Worm (Caenorhabditis elegans): Measurements from ENCODE around the gene F56D6.18.

Gene F56D6.18

ce11 chrIV:3864944-3865343, 46.8 kb downstream of the F56D6.18 start, which contains the start of gene aat-8:
TSS of gene aat-8 (minus strand) at chrIV:3865044.
- TF ChIP-seq tab-1 (GFP tag; IDR thresholded peaks at IDR 0.05), result no peak
- TF ChIP-seq ztf-23 (GFP tag; IDR thresholded peaks at IDR 0.05), result no peak
- TF ChIP-seq med-1 (GFP tag; optimal IDR thresholded peaks at IDR 0.05; ENCODE audit: insufficient read depth), result no peak
- no peak for TF ChIP-seq ref-1 (GFP tag; conservative IDR thresholded peaks at IDR 0.05)
- no peak for TF ChIP-seq flt-1 (GFP tag; IDR thresholded peaks at IDR 0.05)
- no peak for TF ChIP-seq ztf-29 (GFP tag; IDR thresholded peaks at IDR 0.05)
- TF ChIP-seq klf-2 (GFP tag; conservative IDR thresholded peaks at IDR 0.05), result no peak
- TF ChIP-seq T22C8.4 (GFP tag; IDR thresholded peaks at IDR 0.05), result no peak
- no peak for TF ChIP-seq cog-1 (tag; optimal IDR thresholded peaks at IDR 0.05)

- TF ChIP-seq klf-2 (GFP tag; conservative IDR thresholded peaks at IDR 0.05) (no peak), flt-1 (GFP tag; IDR thresholded peaks at IDR 0.05) (no peak), med-1 (GFP tag; optimal IDR thresholded peaks at IDR 0.05; ENCODE audit: insufficient read depth) (no peak), T22C8.4 (GFP tag; IDR thresholded peaks at IDR 0.05) (no peak), ztf-29 (GFP tag; IDR thresholded peaks at IDR 0.05) (no peak), ztf-23 (GFP tag; IDR thresholded peaks at IDR 0.05) (no peak), tab-1 (GFP tag; IDR thresholded peaks at IDR 0.05) (no peak), ref-1 (GFP tag; conservative IDR thresholded peaks at IDR 0.05) (no peak), cog-1 (tag; optimal IDR thresholded peaks at IDR 0.05) (no peak)
Observed at ce11 chrIV:3862948-3863347, 48.8 kb downstream of the F56D6.18 start.
